Fruit fly (Drosophila melanogaster) whole organism, embryonic: ENCODE data around the gene ec.

Experiments
- CG10543 ChIP-seq: fragments of 200-800 bp; sonication (Bioruptor generic); optimal IDR thresholded peaks from 3 replicates; lab custom pipeline; 2017; ENCODE audit warnings: missing biosample characterization, mild to moderate bottlenecking, missing genetic modification characterization, moderate library complexity
- CG13296 ChIP-seq: fragments of 200-800 bp; sonication (Bioruptor generic); optimal IDR thresholded peaks from 3 replicates; lab custom pipeline; 2018; ENCODE audit warnings: missing biosample characterization, mild to moderate bottlenecking, missing genetic modification characterization
- CG14860 ChIP-seq: fragments of 200-800 bp; sonication (Bioruptor generic); IDR thresholded peaks from 3 replicates; pipeline ENCODE4 v1.3.6; 2022; ENCODE audit warnings: missing biosample characterization, missing genetic modification characterization; ENCODE audit not compliant: partially characterized antibody
- CG15601 ChIP-seq: fragments of 200-800 bp; sonication (Bioruptor generic); optimal IDR thresholded peaks from 3 replicates; lab custom pipeline; 2019; ENCODE audit warnings: missing biosample characterization, mild to moderate bottlenecking, missing genetic modification characterization, moderate library complexity
- CG17385 ChIP-seq: fragments of 200-800 bp; sonication (Bioruptor generic); optimal IDR thresholded peaks from 3 replicates; lab custom pipeline; 2018; ENCODE audit warnings: missing biosample characterization, mild to moderate bottlenecking, missing genetic modification characterization
- CG2116 ChIP-seq: fragments of 200-800 bp; sonication (Bioruptor generic); optimal IDR thresholded peaks from 3 replicates; lab custom pipeline; 2018; ENCODE audit warnings: missing biosample characterization, mild to moderate bottlenecking, missing genetic modification characterization
- CG2875 ChIP-seq: fragments of 200-800 bp; sonication (Bioruptor generic); optimal IDR thresholded peaks from 2 replicates; lab custom pipeline; 2017; ENCODE audit warnings: missing biosample characterization, mild to moderate bottlenecking, missing genetic modification characterization, missing genetic modification reagents
- CG31365 ChIP-seq: fragments of 200-800 bp; sonication (Bioruptor generic); optimal IDR thresholded peaks from 2 replicates; lab custom pipeline; 2018; ENCODE audit warnings: missing biosample characterization, mild to moderate bottlenecking, missing genetic modification characterization
- CG33557 ChIP-seq: fragments of 200-800 bp; sonication (Bioruptor generic); optimal IDR thresholded peaks from 2 replicates; lab custom pipeline; 2019; ENCODE audit warnings: missing biosample characterization, mild to moderate bottlenecking, missing genetic modification characterization, moderate library complexity
- CG5953 ChIP-seq: fragments of 200-800 bp; sonication (Bioruptor generic); IDR thresholded peaks from 2 replicates; pipeline ENCODE4 v1.3.6; 2022; ENCODE audit warnings: missing biosample characterization, missing genetic modification characterization
- CG6854 ChIP-seq: fragments of 200-800 bp; sonication (Bioruptor generic); optimal IDR thresholded peaks from 3 replicates; lab custom pipeline; 2017; ENCODE audit warnings: missing biosample characterization, mild to moderate bottlenecking, missing genetic modification characterization
- Chrac-16 ChIP-seq: fragments of 200-800 bp; sonication (Bioruptor generic); optimal IDR thresholded peaks from 3 replicates; lab custom pipeline; 2016; ENCODE audit warnings: missing biosample characterization, missing genetic modification characterization
- Deaf1 ChIP-seq: fragments of 200-800 bp; optimal IDR thresholded peaks from 3 replicates; lab custom pipeline; 2019; ENCODE audit warnings: missing biosample characterization, mild to moderate bottlenecking, missing genetic modification characterization, moderate library complexity
- E2f2 ChIP-seq: fragments of 200-800 bp; sonication (Bioruptor generic); IDR thresholded peaks from 2 replicates; pipeline ENCODE4 v1.3.6; 2022; ENCODE audit warnings: missing biosample characterization, missing genetic modification characterization
- Fer1 ChIP-seq: fragments of 200-800 bp; sonication (Bioruptor generic); optimal IDR thresholded peaks from 2 replicates; lab custom pipeline; 2017; ENCODE audit warnings: missing biosample characterization, mild to moderate bottlenecking, missing genetic modification characterization
- HHEX ChIP-seq: fragments of 200-800 bp; sonication (Bioruptor generic); optimal IDR thresholded peaks from 3 replicates; lab custom pipeline; 2017; ENCODE audit warnings: missing biosample characterization, mild to moderate bottlenecking, missing genetic modification characterization, missing genetic modification reagents
- Hmx ChIP-seq: fragments of 200-800 bp; sonication (Bioruptor generic); optimal IDR thresholded peaks from 2 replicates; lab custom pipeline; 2016; ENCODE audit warnings: missing biosample characterization, missing genetic modification characterization
- Hr51 ChIP-seq, 2 experiments: fragments of 200-800 bp; sonication (Bioruptor generic); optimal IDR thresholded peaks; 2 replicates in 1 of 2; 3 replicates in 1 of 2; lab custom pipeline; 2016 to 2018; ENCODE audit warnings: missing biosample characterization in 2 of 2, missing genetic modification characterization in 2 of 2, mild to moderate bottlenecking in 1 of 2, moderate library complexity in 1 of 2
- Jarid2 ChIP-seq: fragments of 200-800 bp; sonication (Bioruptor generic); optimal IDR thresholded peaks from 3 replicates; lab custom pipeline; 2017; ENCODE audit warnings: mild to moderate bottlenecking, missing biosample characterization, missing genetic modification reagents, missing genetic modification characterization
- Kr ChIP-seq: fragments of 200-800 bp; sonication (Bioruptor generic); optimal IDR thresholded peaks from 2 replicates; lab custom pipeline; 2017; ENCODE audit warnings: missing biosample characterization, mild to moderate bottlenecking, missing genetic modification characterization
- Lpt ChIP-seq: fragments of >200 bp; optimal IDR thresholded peaks from 2 replicates; lab custom pipeline; 2018; ENCODE audit warnings: missing biosample characterization, missing genetic modification characterization
- MTF-1 ChIP-seq: fragments of 200-800 bp; sonication (Bioruptor generic); optimal IDR thresholded peaks from 2 replicates; lab custom pipeline; 2018; ENCODE audit warnings: missing biosample characterization, mild to moderate bottlenecking, missing genetic modification characterization, borderline replicate concordance
- Med ChIP-seq: fragments of 200-800 bp; sonication (Bioruptor generic); peaks from one replicate; lab custom pipeline; 2016; ENCODE audit warnings: missing biosample characterization, missing genetic modification characterization, mild to moderate bottlenecking, inconsistent platforms, moderate library complexity
- NC2β ChIP-seq: fragments of 200-800 bp; sonication (Bioruptor generic); optimal IDR thresholded peaks from 2 replicates; lab custom pipeline; 2016; ENCODE audit warnings: missing biosample characterization, missing genetic modification characterization
- NFAT ChIP-seq: fragments of 200-800 bp; sonication (Bioruptor generic); IDR thresholded peaks from 2 replicates; pipeline ENCODE4 v1.3.6; 2022; ENCODE audit warnings: missing biosample characterization, missing genetic modification characterization
- Nf-YB ChIP-seq: fragments of 200-800 bp; sonication (Bioruptor generic); optimal IDR thresholded peaks from 3 replicates; lab custom pipeline; 2019; ENCODE audit warnings: missing biosample characterization, mild to moderate bottlenecking, missing genetic modification characterization, moderate library complexity
- Nf-YC ChIP-seq: fragments of 200-800 bp; optimal IDR thresholded peaks from 3 replicates; lab custom pipeline; 2019; ENCODE audit warnings: missing biosample characterization, mild to moderate bottlenecking, missing genetic modification characterization, moderate library complexity
- Ravus ChIP-seq: fragments of 200-800 bp; sonication (Bioruptor generic); IDR thresholded peaks from 2 replicates; pipeline ENCODE4 v1.3.6; 2022; ENCODE audit warnings: missing biosample characterization, missing genetic modification characterization
- Scr ChIP-seq: fragments of 200-800 bp; sonication (Bioruptor generic); IDR thresholded peaks from 2 replicates; pipeline ENCODE4 v1.3.6; 2022; ENCODE audit warnings: missing biosample characterization, missing genetic modification characterization; ENCODE audit not compliant: partially characterized antibody
- Ssrp ChIP-seq: fragments of 200-800 bp; sonication (Bioruptor generic); optimal IDR thresholded peaks from 2 replicates; lab custom pipeline; 2018; ENCODE audit warnings: missing biosample characterization, mild to moderate bottlenecking, missing genetic modification characterization, moderate library complexity
- Xrp1 ChIP-seq: fragments of 200-800 bp; sonication (Bioruptor generic); IDR thresholded peaks from 2 replicates; pipeline ENCODE4 v1.3.6; 2022; ENCODE audit warnings: missing biosample characterization, missing genetic modification characterization
- ac ChIP-seq: fragments of 200-800 bp; sonication (Bioruptor generic); optimal IDR thresholded peaks from 3 replicates; lab custom pipeline; 2017; ENCODE audit warnings: missing biosample characterization, mild to moderate bottlenecking, missing genetic modification characterization
- btn ChIP-seq: fragments of 200-800 bp; sonication (Bioruptor generic); optimal IDR thresholded peaks from 2 replicates; lab custom pipeline; 2016; ENCODE audit warnings: missing biosample characterization, missing genetic modification characterization
- crp ChIP-seq, 2 experiments: fragments of 200-800 bp; sonication (Bioruptor generic); optimal IDR thresholded peaks; 2 replicates in 1 of 2; 3 replicates in 1 of 2; lab custom pipeline; 2017; ENCODE audit warnings: missing biosample characterization in 2 of 2, missing genetic modification characterization in 2 of 2, mild to moderate bottlenecking in 1 of 2, moderate library complexity in 1 of 2
- danr ChIP-seq: fragments of 200-800 bp; sonication (Bioruptor generic); IDR thresholded peaks from 2 replicates; pipeline ENCODE4 v1.3.6; 2022; ENCODE audit warnings: missing biosample characterization, missing genetic modification characterization
- ewg ChIP-seq: fragments of 200-800 bp; sonication (Bioruptor generic); optimal IDR thresholded peaks from 3 replicates; lab custom pipeline; 2017; ENCODE audit warnings: mild to moderate bottlenecking, missing biosample characterization, missing genetic modification reagents, missing genetic modification characterization
- gsb-n ChIP-seq: fragments of 200-800 bp; sonication (Bioruptor generic); optimal IDR thresholded peaks from 3 replicates; lab custom pipeline; 2018; ENCODE audit warnings: missing biosample characterization, mild to moderate bottlenecking, missing genetic modification characterization
- her ChIP-seq: fragments of 200-800 bp; sonication (Bioruptor generic); optimal IDR thresholded peaks from 2 replicates; lab custom pipeline; 2016; ENCODE audit warnings: missing biosample characterization, missing genetic modification characterization
- lov ChIP-seq, 2 experiments: fragments of 200-800 bp in 1 of 2; fragments of >200 bp in 1 of 2; sonication (Bioruptor generic) in 1 of 2; IDR thresholded peaks in 1 of 2; optimal IDR thresholded peaks in 1 of 2; 2 replicates in 1 of 2; 3 replicates in 1 of 2; pipeline versions ENCODE4 v1.3.6 to Lab custom; 2017 to 2022; ENCODE audit warnings: missing biosample characterization in 1 of 2, missing genetic modification characterization in 1 of 2
- odd ChIP-seq: fragments of 200-800 bp; sonication (Bioruptor generic); optimal IDR thresholded peaks from 2 replicates; lab custom pipeline; 2017; ENCODE audit warnings: missing biosample characterization, mild to moderate bottlenecking, missing genetic modification characterization
- onecut ChIP-seq: fragments of 200-800 bp; sonication (Bioruptor generic); IDR thresholded peaks from 2 replicates; pipeline ENCODE4 v1.3.6; 2022; ENCODE audit warnings: missing biosample characterization, missing genetic modification characterization
- seq ChIP-seq: fragments of 200-800 bp; sonication (Bioruptor generic); IDR thresholded peaks from 2 replicates; pipeline ENCODE4 v1.3.6; 2022; ENCODE audit warnings: missing biosample characterization, missing genetic modification characterization
- slou ChIP-seq: fragments of 200-800 bp; sonication (Bioruptor generic); optimal IDR thresholded peaks from 3 replicates; lab custom pipeline; 2016; ENCODE audit warnings: missing biosample characterization, missing genetic modification characterization
- stc ChIP-seq: fragments of 200-800 bp; sonication (Bioruptor generic); IDR thresholded peaks from 2 replicates; pipeline ENCODE4 v1.3.6; 2022; ENCODE audit warnings: missing biosample characterization, missing genetic modification characterization
- unpg ChIP-seq: fragments of 200-800 bp; sonication (Bioruptor generic); optimal IDR thresholded peaks from 3 replicates; lab custom pipeline; 2018; ENCODE audit warnings: missing biosample characterization, mild to moderate bottlenecking, missing genetic modification characterization, moderate library complexity
- wdn ChIP-seq: fragments of 200-800 bp; sonication (Bioruptor generic); IDR thresholded peaks from 2 replicates; pipeline ENCODE4 v1.3.6; 2022; ENCODE audit warnings: missing biosample characterization, missing genetic modification characterization
- zen2 ChIP-seq: fragments of 200-800 bp; sonication (Bioruptor generic); IDR thresholded peaks from 3 replicates; pipeline ENCODE4 v1.3.6; 2022; ENCODE audit warnings: missing biosample characterization, missing genetic modification characterization; ENCODE audit not compliant: partially characterized antibody

Gene ec

dm6 chrX:3845340-3846161 lies 34.1 kb downstream of the ec start (continued):
- TF ChIP-seq Hr51 (GFP tag; optimal IDR thresholded peaks at IDR 0.05; lab: Kevin White, UChicago) = peak in 1 of 2 experiments; percentile 22
- TF ChIP-seq Nf-YB (GFP tag; lab: Kevin White, UChicago) = no peak
- peak; percentile 27 for TF ChIP-seq CG17385 (GFP tag; lab: Kevin White, UChicago)
- TF ChIP-seq MTF-1 = peak; percentile 2
- TF ChIP-seq Lpt = no peak
- TF ChIP-seq CG33557 (GFP tag; lab: Kevin White, UChicago) = peak; percentile 38
- TF ChIP-seq slou = no peak
- TF ChIP-seq CG6854 (GFP tag; lab: Kevin White, UChicago) = peak; percentile 56
- TF ChIP-seq wdn = no peak
- peak; percentile 75 for TF ChIP-seq Med (GFP tag; lab: Kevin White, UChicago)
- TF ChIP-seq zen2 = peak; percentile 51; the same call in 2 of the 3 replicates
- TF ChIP-seq Xrp1 (GFP tag; lab: Robert Waterston, UW) = 0 out of 2 replicates have a peak, but pooled peaks have one; percentile 19
- peak; percentile 16 for TF ChIP-seq Fer1
- peak; percentile 27 for TF ChIP-seq CG13296 (GFP tag; lab: Kevin White, UChicago)
- no peak for TF ChIP-seq Ssrp (tag; lab: Kevin White, UChicago)
- TF ChIP-seq crp (GFP tag; optimal IDR thresholded peaks at IDR 0.05; lab: Kevin White, UChicago) = no peak
- TF ChIP-seq odd (GFP tag; lab: Kevin White, UChicago) = peak; percentile 49
- TF ChIP-seq btn (GFP tag; lab: Kevin White, UChicago) = no peak
- no peak for TF ChIP-seq Hmx (GFP tag; lab: Kevin White, UChicago)
- TF ChIP-seq onecut (GFP tag; lab: Robert Waterston, UW) = peak; percentile 25
- TF ChIP-seq stc (GFP tag; lab: Robert Waterston, UW) = no peak
- TF ChIP-seq CG2875 (GFP tag; lab: Kevin White, UChicago) = peak; percentile 42
- peak; percentile 16 for TF ChIP-seq NC2β
- no peak for TF ChIP-seq lov (optimal IDR thresholded peaks at IDR 0.05; lab: Kevin White, UChicago)
- no peak for TF ChIP-seq lov (GFP tag; IDR thresholded peaks at IDR 0.05; lab: Robert Waterston, UW)
- TF ChIP-seq CG5953 (GFP tag; lab: Robert Waterston, UW) = 0 out of 2 replicates have a peak, but pooled peaks have one; percentile 4
- peak; percentile 9 for TF ChIP-seq CG2116 (GFP tag; lab: Kevin White, UChicago)
- peak; percentile 87 for TF ChIP-seq Deaf1 (tag; lab: Kevin White, UChicago)
- TF ChIP-seq unpg (GFP tag; lab: Kevin White, UChicago) = peak; percentile 14
- TF ChIP-seq CG31365 (tag; lab: Kevin White, UChicago) = peak; percentile 36
- TF ChIP-seq ewg (GFP tag; lab: Kevin White, UChicago) = no peak
- peak; percentile 3 for TF ChIP-seq gsb-n (tag; lab: Kevin White, UChicago)
- peak; percentile 75 for TF ChIP-seq Kr
- TF ChIP-seq Chrac-16 (GFP tag; lab: Kevin White, UChicago) = no peak
- no peak for TF ChIP-seq CG14860 (GFP tag; lab: Robert Waterston, UW)
- TF ChIP-seq seq (GFP tag; lab: Robert Waterston, UW) = peak; percentile 44; the same call in 1 of the 2 replicates
- TF ChIP-seq danr (GFP tag; lab: Robert Waterston, UW) = no peak
- TF ChIP-seq E2f2 = peak; percentile 17; the same call in 1 of the 2 replicates
- TF ChIP-seq Ravus (GFP tag; lab: Robert Waterston, UW) = peak; percentile 19
- TF ChIP-seq Scr (GFP tag; lab: Robert Waterston, UW) = 0 out of 2 replicates have a peak, but pooled peaks have one; percentile 8
- TF ChIP-seq her (GFP tag; lab: Kevin White, UChicago) = peak; percentile 23
- peak; percentile 9 for TF ChIP-seq Nf-YC (tag; lab: Kevin White, UChicago)
- peak; percentile 76 for TF ChIP-seq CG10543 (GFP tag; lab: Kevin White, UChicago)
- peak; percentile 34 for TF ChIP-seq HHEX (GFP tag; lab: Kevin White, UChicago)
- peak; percentile 56 for TF ChIP-seq CG15601 (tag; lab: Kevin White, UChicago)
- TF ChIP-seq Jarid2 (GFP tag; lab: Kevin White, UChicago) = peak; percentile 78
- peak; percentile 23 for TF ChIP-seq ac (GFP tag; lab: Kevin White, UChicago)
- no peak for TF ChIP-seq NFAT
